Worm (Caenorhabditis elegans) whole organism, midembryonic: ENCODE measurements around the gene C25E10.16.

Experiments used
- T22C8.4 ChIP-seq: fragments of 200-800 bp; sonication (Bioruptor generic); IDR thresholded peaks from 2 replicates; pipeline ENCODE4 v1.3.6; 2022; ENCODE audit warnings: missing genetic modification characterization, missing compliant biosample characterization
- flt-1 ChIP-seq: fragments of 200-800 bp; sonication (Bioruptor generic); IDR thresholded peaks from 2 replicates; pipeline ENCODE4 v1.3.6; 2022; ENCODE audit warnings: missing genetic modification characterization, missing compliant biosample characterization
- med-1 ChIP-seq: sonication (generic microtip); optimal IDR thresholded peaks from 2 replicates; lab custom pipeline; 2017; ENCODE audit warnings: missing genetic modification characterization, mild to moderate bottlenecking, missing compliant biosample characterization, antibody characterized with exemption, missing genetic modification reagents; ENCODE audit not compliant: insufficient read depth
- ztf-23 ChIP-seq: fragments of 200-800 bp; sonication (Bioruptor generic); IDR thresholded peaks from 2 replicates; pipeline ENCODE4 v1.3.6; 2022; ENCODE audit warnings: missing genetic modification reagents, missing genetic modification characterization, missing compliant biosample characterization

DNA sequence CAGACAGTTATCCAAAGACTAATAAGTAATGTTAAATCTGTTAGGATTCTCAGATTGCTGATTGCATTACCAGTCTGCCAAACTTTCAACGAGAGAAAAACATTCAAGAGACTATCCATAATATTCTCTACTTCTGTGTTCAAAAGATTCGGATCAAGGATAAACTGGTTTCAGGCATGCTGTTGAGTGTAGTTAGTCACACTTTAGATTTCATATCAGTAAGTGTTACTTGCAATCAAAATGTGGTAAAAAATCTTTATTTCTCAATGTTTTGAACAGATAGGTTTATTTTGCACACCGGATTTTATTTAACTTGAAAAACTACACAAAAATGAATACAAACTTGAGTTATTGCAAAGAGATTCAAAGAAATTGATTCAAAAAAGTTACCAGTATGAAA, 37.3 kb downstream of the C25E10.16 start, which contains the start of gene oac-41:
- TF ChIP-seq flt-1 (GFP tag; lab: Robert Waterston, UW): no peak
- no peak for TF ChIP-seq med-1 (GFP tag; lab: Kevin White, UChicago)
- no peak for TF ChIP-seq ztf-23 (GFP tag; lab: Robert Waterston, UW)
- TF ChIP-seq T22C8.4: no peak
